Worm (Caenorhabditis elegans): ENCODE data around the gene gsp-1.

Gene gsp-1

ce11 chrV:10726691-10727090 is 44.5 kb downstream of the gsp-1 start:
- TF ChIP-seq tag-97 (GFP tag; IDR thresholded peaks at IDR 0.05) (no peak), dmd-8 (GFP tag; IDR thresholded peaks at IDR 0.05) (no peak), dve-1 (tag; optimal IDR thresholded peaks at IDR 0.05; ENCODE audit: insufficient read depth) (peak; percentile 35), pha-4 (GFP tag; IDR thresholded peaks at IDR 0.05) (no peak), pha-4 (tag; optimal IDR thresholded peaks at IDR 0.05) (no peak), zfp-3 (GFP tag; conservative IDR thresholded peaks at IDR 0.05) (no peak), lir-3 (tag; optimal IDR thresholded peaks at IDR 0.05) (no peak), snpc-4 (tag; optimal IDR thresholded peaks at IDR 0.05) (no peak), ceh-20 (GFP tag; IDR thresholded peaks at IDR 0.05) (no peak), nhr-76 (tag; optimal IDR thresholded peaks at IDR 0.05) (no peak), mdl-1 (tag; optimal IDR thresholded peaks at IDR 0.05) (peak in 1 of 2 experiments; percentile 45), nhr-77 (tag; optimal IDR thresholded peaks at IDR 0.05) (peak; percentile 38), spr-3 (GFP tag; optimal IDR thresholded peaks at IDR 0.05) (no peak), ces-1 (GFP tag; optimal IDR thresholded peaks at IDR 0.05) (no peak), lin-39 (tag; optimal IDR thresholded peaks at IDR 0.05) (no peak), lin-15B (tag; optimal IDR thresholded peaks at IDR 0.05) (no peak), nhr-6 (tag; optimal IDR thresholded peaks at IDR 0.05) (no peak), nhr-111 (GFP tag; optimal IDR thresholded peaks at IDR 0.05) (no peak), T20F7.1 (GFP tag; optimal IDR thresholded peaks at IDR 0.05) (no peak), mes-2 (tag; optimal IDR thresholded peaks at IDR 0.05; ENCODE audit: poor library complexity, severe bottlenecking) (no peak), fos-1 (tag; optimal IDR thresholded peaks at IDR 0.05) (no peak), ztf-7 (tag; optimal IDR thresholded peaks at IDR 0.05) (no peak), dmd-6 (GFP tag; IDR thresholded peaks at IDR 0.05) (peak; percentile 78), ceh-62 (tag; optimal IDR thresholded peaks at IDR 0.05) (no peak), Y48G9A.11 (GFP tag; IDR thresholded peaks at IDR 0.05) (no peak), duxl-1 (tag; optimal IDR thresholded peaks at IDR 0.05; ENCODE audit: poor library complexity) (no peak), cey-2 (tag; optimal IDR thresholded peaks at IDR 0.05; ENCODE audit: borderline replicate concordance, insufficient read depth) (no peak), tra-1 (GFP tag; IDR thresholded peaks at IDR 0.05) (0 out of 2 replicates have a peak, but pooled peaks have one; percentile 23), lin-1 (GFP tag; IDR thresholded peaks at IDR 0.05) (no peak), pqm-1 (tag; optimal IDR thresholded peaks at IDR 0.05) (peak; percentile 76), lin-38 (GFP tag; IDR thresholded peaks at IDR 0.05) (no peak), Y105C5A.15 (GFP tag; IDR thresholded peaks at IDR 0.05) (no peak), hlh-30 (tag; optimal IDR thresholded peaks at IDR 0.05; ENCODE audit: insufficient read depth) (no peak), aha-1 (tag) (peak; percentile 69), ZK546.5 (tag; optimal IDR thresholded peaks at IDR 0.05) (no peak), gei-8 (GFP tag; optimal IDR thresholded peaks at IDR 0.05) (no peak), nhr-25 (tag; optimal IDR thresholded peaks at IDR 0.05; ENCODE audit: borderline replicate concordance, insufficient read depth) (no peak), daf-8 (GFP tag; IDR thresholded peaks at IDR 0.05) (no peak), daf-16 (GFP tag; optimal IDR thresholded peaks at IDR 0.05) (no peak), daf-16 (tag; optimal IDR thresholded peaks at IDR 0.05) (peak; percentile 70), mdt-29 (GFP tag; IDR thresholded peaks at IDR 0.05) (no peak), F26F4.8 (GFP tag; conservative IDR thresholded peaks at IDR 0.05) (no peak), spr-1 (tag; optimal IDR thresholded peaks at IDR 0.05) (no peak), vab-7 (GFP tag; IDR thresholded peaks at IDR 0.05) (no peak), zfp-2 (tag; optimal IDR thresholded peaks at IDR 0.05) (no peak), rbr-2 (tag; optimal IDR thresholded peaks at IDR 0.05) (no peak), fkh-10 (GFP tag; optimal IDR thresholded peaks at IDR 0.05) (no peak), egl-43 (GFP tag; IDR thresholded peaks at IDR 0.05) (no peak), D1046.2 (GFP tag; IDR thresholded peaks at IDR 0.05) (no peak), mep-1 (tag; optimal IDR thresholded peaks at IDR 0.05) (no peak), madf-5 (GFP tag; IDR thresholded peaks at IDR 0.05) (no peak), lsy-2 (tag; optimal IDR thresholded peaks at IDR 0.05) (no peak)

Data from whole organism, L4 larva.